Fruit fly (Drosophila melanogaster): ENCODE measurements around the gene CG43861.

The CG43861 gene

dm6 chr2L:19998139-19998538 is 18.9 kb downstream of the CG43861 start (continued):
- TF ChIP-seq CG7987 (GFP tag; optimal IDR thresholded peaks at IDR 0.05) (no peak), CG8478 (optimal IDR thresholded peaks at IDR 0.05) (no peak), ATbp (GFP tag; optimal IDR thresholded peaks at IDR 0.05) (peak; percentile 61), ash1 (GFP tag; optimal IDR thresholded peaks at IDR 0.05) (no peak), CG8281 (tag; optimal IDR thresholded peaks at IDR 0.05) (no peak), sr (GFP tag; IDR thresholded peaks at IDR 0.05) (no peak), dati (GFP tag; IDR thresholded peaks at IDR 0.05) (no peak), slbo (GFP tag; IDR thresholded peaks at IDR 0.05) (no peak), CG10565 (GFP tag; optimal IDR thresholded peaks at IDR 0.05) (no peak), Bteb2 (GFP tag; optimal IDR thresholded peaks at IDR 0.05) (no peak), CG17802 (tag; optimal IDR thresholded peaks at IDR 0.05) (peak; percentile 27), ham (GFP tag; IDR thresholded peaks at IDR 0.05) (no peak), CoRest (tag; optimal IDR thresholded peaks at IDR 0.05) (no peak), tap (tag; optimal IDR thresholded peaks at IDR 0.05) (no peak), CG15011 (GFP tag; optimal IDR thresholded peaks at IDR 0.05) (no peak), MTF-1 (GFP tag; optimal IDR thresholded peaks at IDR 0.05; ENCODE audit: borderline replicate concordance) (peak; percentile 30), Rfx (GFP tag; IDR thresholded peaks at IDR 0.05) (no peak), fu2 (GFP tag; optimal IDR thresholded peaks at IDR 0.05) (no peak), nau (GFP tag; optimal IDR thresholded peaks at IDR 0.05) (peak; percentile 26), inv (GFP tag; IDR thresholded peaks at IDR 0.05; ENCODE audit: partially characterized antibody) (no peak), CG12219 (GFP tag; optimal IDR thresholded peaks at IDR 0.05) (peak; percentile 15), shn (GFP tag; optimal IDR thresholded peaks at IDR 0.05) (no peak), knrl (GFP tag; IDR thresholded peaks at IDR 0.05; ENCODE audit: partially characterized antibody) (no peak), CG2120 (GFP tag; optimal IDR thresholded peaks at IDR 0.05) (no peak), CG5245 (GFP tag; optimal IDR thresholded peaks at IDR 0.05) (no peak), CG18619 (GFP tag; optimal IDR thresholded peaks at IDR 0.05) (no peak), cwo (GFP tag; optimal IDR thresholded peaks at IDR 0.05) (no peak), CG3407 (GFP tag; optimal IDR thresholded peaks at IDR 0.05) (peak; percentile 24), ap (GFP tag; IDR thresholded peaks at IDR 0.05) (no peak), dm (GFP tag; optimal IDR thresholded peaks at IDR 0.05) (no peak), Ssrp (tag; optimal IDR thresholded peaks at IDR 0.05) (no peak), oc (tag; optimal IDR thresholded peaks at IDR 0.05) (no peak), nmo (GFP tag; optimal IDR thresholded peaks at IDR 0.05) (no peak), CG10209 (GFP tag; optimal IDR thresholded peaks at IDR 0.05) (no peak), CG4404 (GFP tag; IDR thresholded peaks at IDR 0.05) (no peak), HLH4C (GFP tag; IDR thresholded peaks at IDR 0.05; ENCODE audit: partially characterized antibody) (no peak), CG11695 (GFP tag; IDR thresholded peaks at IDR 0.05) (no peak), CG10959 (GFP tag; IDR thresholded peaks at IDR 0.05) (no peak), Ets65A (GFP tag) (no peak), CG3838 (GFP tag; optimal IDR thresholded peaks at IDR 0.05) (no peak), CG2889 (GFP tag; IDR thresholded peaks at IDR 0.05) (no peak), grau (tag; optimal IDR thresholded peaks at IDR 0.05) (no peak), gt (GFP tag; IDR thresholded peaks at IDR 0.05) (no peak), CG4707 (GFP tag; optimal IDR thresholded peaks at IDR 0.05) (peak; percentile 32), peb (GFP tag; IDR thresholded peaks at IDR 0.05) (no peak), CG4820 (GFP tag; optimal IDR thresholded peaks at IDR 0.05) (no peak), CTCF (GFP tag; optimal IDR thresholded peaks at IDR 0.05) (no peak), CG6765 (GFP tag; optimal IDR thresholded peaks at IDR 0.05) (no peak), sens-2 (GFP tag; IDR thresholded peaks at IDR 0.05) (no peak), slou (GFP tag; optimal IDR thresholded peaks at IDR 0.05) (no peak), sqz (GFP tag; optimal IDR thresholded peaks at IDR 0.05) (no peak), bsh (GFP tag; optimal IDR thresholded peaks at IDR 0.05) (peak in 1 of 2 experiments; percentile 10), CG32532 (GFP tag; IDR thresholded peaks at IDR 0.05) (no peak)

Data from whole organism, embryonic.